Worm (Caenorhabditis elegans): ENCODE measurements around the gene M106.7.

ce11 chrII:10884396-10884795 lies 27.4 kb upstream of the M106.7 start, which contains the start of gene egg-3:
- no peak for TF ChIP-seq flt-1 (GFP tag; IDR thresholded peaks at IDR 0.05)
- no peak for TF ChIP-seq klf-2 (GFP tag; conservative IDR thresholded peaks at IDR 0.05)
- TF ChIP-seq tab-1 (GFP tag; IDR thresholded peaks at IDR 0.05) = no peak
- TF ChIP-seq cog-1 (tag; optimal IDR thresholded peaks at IDR 0.05) = no peak
- no peak for TF ChIP-seq ztf-29 (GFP tag; IDR thresholded peaks at IDR 0.05)
- TF ChIP-seq ztf-23 (GFP tag; IDR thresholded peaks at IDR 0.05) = no peak
- no peak for TF ChIP-seq T22C8.4 (GFP tag; IDR thresholded peaks at IDR 0.05)
- no peak for TF ChIP-seq med-1 (GFP tag; optimal IDR thresholded peaks at IDR 0.05; ENCODE audit: insufficient read depth)
- TF ChIP-seq ref-1 (GFP tag; conservative IDR thresholded peaks at IDR 0.05) = no peak

Data from whole organism, midembryonic.